Worm (Caenorhabditis elegans): ENCODE results near the gene F26F2.11.

F26F2.11 gene

DNA sequence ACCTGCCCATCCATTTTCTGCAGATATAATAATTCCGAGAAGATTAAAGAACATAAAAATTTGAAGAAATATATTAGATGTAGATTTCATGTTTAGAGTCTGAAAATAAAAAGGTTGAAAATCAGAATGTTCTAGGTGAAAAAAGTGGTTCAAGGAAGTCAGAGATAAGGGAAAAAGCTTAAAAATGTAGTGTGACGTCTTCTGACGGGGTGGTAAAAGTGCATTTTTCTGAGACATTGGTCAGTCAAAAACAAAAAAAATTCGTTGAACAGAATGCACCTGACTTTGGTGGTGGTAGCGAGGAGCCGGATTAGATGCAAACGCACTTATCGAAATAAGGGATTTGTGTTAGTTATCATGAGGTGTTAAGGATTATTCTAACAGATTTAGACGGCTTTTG, 11.1 kb upstream of the F26F2.11 start, which contains the start of gene F46B3.23:
Gene F46B3.23 (minus strand): TSS at position 101 of the 400 bp plus-strand sequence.
- TF ChIP-seq lin-39 (tag; optimal IDR thresholded peaks at IDR 0.05), result no peak
- no peak for TF ChIP-seq nhr-237 (tag; optimal IDR thresholded peaks at IDR 0.05)
- TF ChIP-seq ztf-4 (tag; optimal IDR thresholded peaks at IDR 0.05), result no peak
- TF ChIP-seq unc-55 (GFP tag; optimal IDR thresholded peaks at IDR 0.05), result no peak
- no peak for TF ChIP-seq nhr-23 (tag; optimal IDR thresholded peaks at IDR 0.05)
- TF ChIP-seq nhr-10 (tag; optimal IDR thresholded peaks at IDR 0.05), result no peak
- TF ChIP-seq mab-5 (tag; optimal IDR thresholded peaks at IDR 0.05), result no peak
- no peak for TF ChIP-seq peb-1 (tag; optimal IDR thresholded peaks at IDR 0.05)
- TF ChIP-seq nhr-12 (tag; optimal IDR thresholded peaks at IDR 0.05), result no peak
- TF ChIP-seq sma-9 (GFP tag; optimal IDR thresholded peaks at IDR 0.05), result no peak
- no peak for TF ChIP-seq sma-9 (tag; optimal IDR thresholded peaks at IDR 0.05)
- TF ChIP-seq nhr-25 (tag; optimal IDR thresholded peaks at IDR 0.05), result no peak
- no peak for TF ChIP-seq R02D3.7 (tag; optimal IDR thresholded peaks at IDR 0.05)
- TF ChIP-seq ceh-16 (tag; optimal IDR thresholded peaks at IDR 0.05), result no peak
- TF ChIP-seq mdl-1 (tag; optimal IDR thresholded peaks at IDR 0.05), result no peak
- TF ChIP-seq nhr-6 (tag; optimal IDR thresholded peaks at IDR 0.05), result no peak
- TF ChIP-seq sma-3 (GFP tag; optimal IDR thresholded peaks at IDR 0.05), result no peak

DNA sequence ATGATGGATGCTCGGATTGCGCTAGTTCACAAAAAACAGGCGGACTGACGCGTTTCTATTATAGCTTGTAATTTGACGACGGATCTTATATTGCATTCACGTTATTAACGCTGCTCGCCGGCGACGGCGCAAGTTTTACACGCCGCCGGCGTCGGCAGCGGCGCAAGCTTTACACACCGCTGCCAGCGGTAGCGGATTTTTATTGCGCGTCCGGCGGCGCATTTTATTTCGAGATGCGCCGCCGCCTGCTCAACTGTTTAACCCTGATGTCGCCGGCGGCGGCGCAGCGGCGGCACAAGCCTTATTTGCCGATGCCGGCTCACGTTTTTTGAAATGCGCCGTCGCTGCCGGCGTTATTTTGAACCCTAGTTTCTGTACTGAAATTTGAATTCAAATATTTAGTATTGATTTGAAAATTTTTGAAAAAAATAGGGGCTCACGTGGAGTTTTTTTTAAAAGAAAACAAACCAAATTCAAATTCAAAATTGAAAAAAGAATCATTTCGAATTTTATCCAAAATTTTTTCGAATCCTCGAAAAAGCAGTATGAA, 9.1 kb upstream of the F26F2.11 start, which contains the start of gene ttr-57:
Gene ttr-57 (plus strand): TSS at position 500 of the 550 bp plus-strand sequence.
- no peak for TF ChIP-seq ZK546.5 (tag; optimal IDR thresholded peaks at IDR 0.05)
- TF ChIP-seq zag-1 (tag; optimal IDR thresholded peaks at IDR 0.05), result no peak
- TF ChIP-seq unc-55 (GFP tag; optimal IDR thresholded peaks at IDR 0.05), result no peak
- TF ChIP-seq fos-1 (tag; optimal IDR thresholded peaks at IDR 0.05), result no peak
- no peak for TF ChIP-seq lin-11 (tag; optimal IDR thresholded peaks at IDR 0.05)
- TF ChIP-seq blmp-1 (tag; optimal IDR thresholded peaks at IDR 0.05; ENCODE audit: insufficient read depth), result no peak
- TF ChIP-seq sma-3 (GFP tag; optimal IDR thresholded peaks at IDR 0.05), result no peak
- TF ChIP-seq nhr-77 (tag; optimal IDR thresholded peaks at IDR 0.05), result no peak

- TF ChIP-seq nhr-10 (tag; optimal IDR thresholded peaks at IDR 0.05) (no peak), ama-1 (optimal IDR thresholded peaks at IDR 0.05) (no peak), lsy-2 (tag; optimal IDR thresholded peaks at IDR 0.05) (no peak), crh-2 (tag; optimal IDR thresholded peaks at IDR 0.05) (no peak), elt-1 (tag; optimal IDR thresholded peaks at IDR 0.05) (no peak)
Measured at ce11 chrV:20603014-20603413, 7.5 kb upstream of the F26F2.11 start, which contains the start of gene ttr-11. Gene ttr-11, plus strand, starts transcription at chrV:20603314.

DNA sequence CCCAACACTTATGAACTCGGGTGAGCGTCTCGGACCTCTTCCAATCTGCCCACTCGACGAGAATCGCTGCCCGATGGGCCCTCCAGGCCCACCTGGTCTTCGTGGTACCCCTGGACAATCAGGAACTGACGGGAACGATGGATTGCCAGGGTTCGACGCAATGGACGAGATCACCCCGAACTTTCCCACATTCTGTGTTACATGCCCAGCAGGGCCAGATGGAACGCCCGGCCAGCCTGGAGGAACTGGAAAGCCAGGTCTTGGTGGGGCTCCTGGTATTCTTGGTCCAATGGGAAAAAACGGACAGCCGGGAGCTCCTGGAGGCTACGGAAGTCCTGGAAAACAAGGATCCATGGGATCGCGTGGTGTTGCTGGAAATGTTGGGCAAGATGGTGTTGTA, 5.2 kb upstream of the F26F2.11 start:
- TF ChIP-seq nhr-21 (tag; optimal IDR thresholded peaks at IDR 0.05) (no peak), C34F6.9 (tag; optimal IDR thresholded peaks at IDR 0.05) (no peak), sem-4 (tag; optimal IDR thresholded peaks at IDR 0.05) (no peak), fos-1 (tag; optimal IDR thresholded peaks at IDR 0.05) (no peak)

DNA sequence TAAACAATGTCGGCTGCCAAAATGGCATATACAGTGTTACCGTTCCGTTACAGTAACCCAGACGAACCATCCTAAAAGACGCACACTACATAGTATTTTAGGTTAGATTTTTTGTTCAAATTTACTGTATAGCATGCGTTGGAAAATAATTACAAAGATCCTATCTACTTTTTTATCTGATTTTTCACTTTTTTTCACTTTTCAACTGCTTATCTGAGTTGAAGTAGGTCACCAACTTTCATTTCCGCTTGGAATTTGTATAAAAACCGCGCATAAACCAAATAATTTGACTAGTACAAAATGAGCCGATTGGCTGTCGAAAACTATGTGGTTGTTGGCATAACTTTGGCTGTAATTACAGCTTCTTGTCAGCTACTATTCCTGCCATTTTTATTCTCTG, 4.2 kb upstream of the F26F2.11 start, which contains the start of gene col-163:
Gene col-163 (plus strand): TSS at position 301 of the 400 bp plus-strand sequence.
- TF ChIP-seq nhr-25 (tag; optimal IDR thresholded peaks at IDR 0.05) (no peak), snpc-4 (tag; optimal IDR thresholded peaks at IDR 0.05) (no peak)

DNA sequence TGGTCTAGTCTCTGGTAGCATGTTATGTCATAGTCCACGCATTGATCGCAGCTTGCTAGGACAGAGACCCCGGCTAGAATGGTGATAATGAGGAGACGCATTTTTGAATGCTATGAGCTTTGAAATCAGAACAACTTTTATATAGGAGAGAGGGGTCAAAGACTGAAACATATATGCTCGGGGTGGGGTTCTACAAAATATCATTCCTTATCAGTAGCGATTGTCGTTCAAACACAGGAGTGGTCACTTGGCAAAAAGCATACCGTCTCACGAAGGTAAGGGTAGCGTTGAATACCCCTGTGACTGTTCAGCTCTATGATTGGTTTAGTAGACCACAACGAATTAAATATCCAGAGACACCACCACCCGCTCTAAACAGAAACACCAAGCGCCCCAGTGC, 1.5 kb upstream of the F26F2.11 start, which contains the start of gene F46B3.1:
Gene F46B3.1 (minus strand): TSS at position 101 of the 400 bp plus-strand sequence.
- no peak for TF ChIP-seq ztf-11 (tag; optimal IDR thresholded peaks at IDR 0.05)
- no peak for TF ChIP-seq zag-1 (tag; optimal IDR thresholded peaks at IDR 0.05)
- no peak for TF ChIP-seq sma-3 (GFP tag; optimal IDR thresholded peaks at IDR 0.05)
- no peak for TF ChIP-seq snpc-4 (tag; optimal IDR thresholded peaks at IDR 0.05)
- TF ChIP-seq Y55F3AM.14 (GFP tag; optimal IDR thresholded peaks at IDR 0.05), result no peak
- TF ChIP-seq fos-1 (tag; optimal IDR thresholded peaks at IDR 0.05), result no peak
- TF ChIP-seq lin-11 (tag; optimal IDR thresholded peaks at IDR 0.05), result no peak
- no peak for TF ChIP-seq nhr-77 (tag; optimal IDR thresholded peaks at IDR 0.05)
- no peak for TF ChIP-seq skn-1 (tag; optimal IDR thresholded peaks at IDR 0.05)
- TF ChIP-seq lsy-2 (tag; optimal IDR thresholded peaks at IDR 0.05), result no peak
- TF ChIP-seq sma-9 (GFP tag; optimal IDR thresholded peaks at IDR 0.05), result no peak
- no peak for TF ChIP-seq sma-9 (tag; optimal IDR thresholded peaks at IDR 0.05)
- no peak for TF ChIP-seq nhr-6 (tag; optimal IDR thresholded peaks at IDR 0.05)

Data from whole organism, L2 larva.